Worm (Caenorhabditis elegans) whole organism, L4 larva: Measurements from ENCODE around the gene T24E12.13.

Experiments used
- D1046.2 ChIP-seq: fragments of 200-800 bp; sonication (Bioruptor generic); IDR thresholded peaks from 2 replicates; pipeline ENCODE4 v1.3.6; 2022; ENCODE audit warnings: missing genetic modification characterization, missing compliant biosample characterization
- F26F4.8 ChIP-seq: fragments of 200-800 bp; sonication (Bioruptor generic); conservative IDR thresholded peaks from 2 replicates; pipeline ENCODE4 v1.3.6; 2022; ENCODE audit warnings: missing genetic modification characterization, missing compliant biosample characterization
- T20F7.1 ChIP-seq: fragments of 200-800 bp; sonication (Bioruptor generic); optimal IDR thresholded peaks from 2 replicates; lab custom pipeline; 2018; ENCODE audit warnings: mild to moderate bottlenecking, missing genetic modification characterization, missing compliant biosample characterization
- T26A8.4 ChIP-seq: fragments of 200-800 bp; sonication (Bioruptor generic); IDR thresholded peaks from 2 replicates; pipeline ENCODE4 v1.3.6; 2022; ENCODE audit warnings: missing genetic modification characterization, missing compliant biosample characterization
- aha-1 ChIP-seq: fragments of 150-350 bp; peaks from one replicate; lab custom pipeline; 2014; ENCODE audit warnings: missing biosample characterization, missing genetic modification characterization
- aly-2 ChIP-seq: sonication (generic microtip); optimal IDR thresholded peaks from 2 replicates; lab custom pipeline; 2018; ENCODE audit warnings: missing biosample characterization, missing genetic modification characterization
- ama-1 ChIP-seq: fragments of 150-350 bp; optimal IDR thresholded peaks from 2 replicates; lab custom pipeline; 2014; ENCODE audit warnings: inconsistent platforms, mixed read lengths
- attf-4 ChIP-seq: sonication (generic microtip); optimal IDR thresholded peaks from 3 replicates; lab custom pipeline; 2017; ENCODE audit warnings: missing biosample characterization, missing genetic modification characterization
- ceh-20 ChIP-seq: fragments of 200-800 bp; sonication (Bioruptor generic); IDR thresholded peaks from 2 replicates; pipeline ENCODE4 v1.3.6; 2022; ENCODE audit warnings: missing genetic modification reagents, missing genetic modification characterization, missing compliant biosample characterization
- ceh-28 ChIP-seq: fragments of 150-350 bp; optimal IDR thresholded peaks from 2 replicates; lab custom pipeline; 2014; ENCODE audit warnings: missing biosample characterization, missing genetic modification reagents, missing genetic modification characterization
- ceh-32 ChIP-seq: sonication (generic microtip); optimal IDR thresholded peaks from 2 replicates; lab custom pipeline; 2016; ENCODE audit warnings: mild to moderate bottlenecking, missing genetic modification characterization, missing compliant biosample characterization; ENCODE audit not compliant: poor library complexity
- ceh-62 ChIP-seq: sonication (generic microtip); optimal IDR thresholded peaks from 2 replicates; lab custom pipeline; 2017; ENCODE audit warnings: missing biosample characterization, missing genetic modification characterization
- ces-1 ChIP-seq: fragments of 150-350 bp; sonication (generic microtip); optimal IDR thresholded peaks from 4 replicates; lab custom pipeline; 2014; ENCODE audit warnings: missing biosample characterization, missing genetic modification reagents, missing genetic modification characterization
- daf-12 ChIP-seq: fragments of 150-350 bp; optimal IDR thresholded peaks from 2 replicates; lab custom pipeline; 2014; ENCODE audit warnings: missing biosample characterization, missing genetic modification reagents, missing genetic modification characterization
- daf-16 ChIP-seq, 3 experiments: sonication (generic microtip); optimal IDR thresholded peaks; 2 replicates each; lab custom pipeline; 2016 to 2017; ENCODE audit warnings: missing genetic modification characterization in 3 of 3, missing genetic modification reagents in 3 of 3, mild to moderate bottlenecking in 2 of 3, missing compliant biosample characterization in 2 of 3, missing biosample characterization in 1 of 3, moderate library complexity in 1 of 3
- daf-8 ChIP-seq: fragments of 200-800 bp; sonication (Bioruptor generic); IDR thresholded peaks from 2 replicates; pipeline ENCODE4 v1.3.6; 2022; ENCODE audit warnings: missing genetic modification characterization, missing compliant biosample characterization
- dmd-6 ChIP-seq: fragments of 200-800 bp; sonication (Bioruptor generic); IDR thresholded peaks from 2 replicates; pipeline ENCODE4 v1.3.6; 2022; ENCODE audit warnings: missing genetic modification reagents, missing genetic modification characterization, missing compliant biosample characterization
- dmd-8 ChIP-seq: fragments of 200-800 bp; sonication (Bioruptor generic); IDR thresholded peaks from 2 replicates; pipeline ENCODE4 v1.3.6; 2022; ENCODE audit warnings: missing genetic modification characterization, missing compliant biosample characterization
- dpl-1 ChIP-seq: fragments of 150-350 bp; optimal IDR thresholded peaks from 2 replicates; lab custom pipeline; 2014; ENCODE audit warnings: missing biosample characterization, missing genetic modification reagents, missing genetic modification characterization
- duxl-1 ChIP-seq: sonication (generic microtip); optimal IDR thresholded peaks from 2 replicates; lab custom pipeline; 2016; ENCODE audit warnings: mild to moderate bottlenecking, missing genetic modification characterization, moderate library complexity, missing compliant biosample characterization; ENCODE audit not compliant: poor library complexity
- gei-8 ChIP-seq: fragments of 200-800 bp; sonication (Bioruptor generic); optimal IDR thresholded peaks from 2 replicates; lab custom pipeline; 2018; ENCODE audit warnings: mild to moderate bottlenecking, missing genetic modification characterization, missing compliant biosample characterization
- hlh-11 ChIP-seq: fragments of 200-800 bp; sonication (Bioruptor generic); optimal IDR thresholded peaks from 2 replicates; lab custom pipeline; 2018; ENCODE audit warnings: mild to moderate bottlenecking, missing genetic modification characterization, missing compliant biosample characterization
- hlh-30 ChIP-seq: sonication (generic microtip); optimal IDR thresholded peaks from 2 replicates; lab custom pipeline; 2017; ENCODE audit warnings: antibody characterized with exemption, mild to moderate bottlenecking, missing genetic modification characterization, missing compliant biosample characterization; ENCODE audit not compliant: insufficient read depth
- hmg-1.1 ChIP-seq: fragments of 200-800 bp; sonication (Bioruptor generic); IDR thresholded peaks from 2 replicates; pipeline ENCODE4 v1.3.6; 2022; ENCODE audit warnings: missing genetic modification reagents, missing genetic modification characterization, missing compliant biosample characterization
- lim-7 ChIP-seq: fragments of 200-800 bp; sonication (Bioruptor generic); IDR thresholded peaks from 2 replicates; pipeline ENCODE4 v1.3.6; 2022; ENCODE audit warnings: missing genetic modification characterization, missing compliant biosample characterization
- lin-13 ChIP-seq: fragments of 150-350 bp; optimal IDR thresholded peaks from 2 replicates; lab custom pipeline; 2014; ENCODE audit warnings: missing biosample characterization, missing genetic modification reagents, missing genetic modification characterization
- lir-3 ChIP-seq: sonication (generic microtip); optimal IDR thresholded peaks from 2 replicates; lab custom pipeline; 2016; ENCODE audit warnings: mild to moderate bottlenecking, missing genetic modification characterization, missing compliant biosample characterization
- lsy-2 ChIP-seq, 2 experiments: fragments of 150-350 bp in 1 of 2; sonication (generic microtip) in 1 of 2; optimal IDR thresholded peaks; 2 replicates each; lab custom pipeline; 2014 to 2017; ENCODE audit warnings: missing biosample characterization in 2 of 2, missing genetic modification characterization in 2 of 2
- madf-9 ChIP-seq: fragments of 200-800 bp; sonication (Bioruptor generic); conservative IDR thresholded peaks from 2 replicates; pipeline ENCODE4 v1.3.6; 2022; ENCODE audit warnings: missing genetic modification reagents, missing genetic modification characterization, missing compliant biosample characterization
- mdl-1 ChIP-seq, 2 experiments: fragments of 150-350 bp in 1 of 2; sonication (generic microtip) in 1 of 2; optimal IDR thresholded peaks; 2 replicates each; lab custom pipeline; 2014 to 2017; ENCODE audit warnings: missing biosample characterization in 2 of 2, missing genetic modification characterization in 2 of 2
- nhr-102 ChIP-seq: sonication (generic microtip); optimal IDR thresholded peaks from 2 replicates; lab custom pipeline; 2016; ENCODE audit warnings: mild to moderate bottlenecking, missing genetic modification characterization, moderate library complexity, missing compliant biosample characterization
- nhr-28 ChIP-seq: fragments of 150-350 bp; optimal IDR thresholded peaks from 2 replicates; lab custom pipeline; 2014; ENCODE audit warnings: missing biosample characterization, missing genetic modification characterization
- nhr-48 ChIP-seq: sonication (generic microtip); optimal IDR thresholded peaks from 2 replicates; lab custom pipeline; 2016; ENCODE audit warnings: mild to moderate bottlenecking, missing genetic modification characterization, missing compliant biosample characterization
- nhr-77 ChIP-seq: fragments of 150-350 bp; optimal IDR thresholded peaks from 2 replicates; lab custom pipeline; 2014; ENCODE audit warnings: missing biosample characterization, missing genetic modification characterization
- pqm-1 ChIP-seq: sonication (generic microtip); optimal IDR thresholded peaks from 2 replicates; lab custom pipeline; 2017; ENCODE audit warnings: missing biosample characterization, missing genetic modification characterization
- rbr-2 ChIP-seq: sonication (generic microtip); optimal IDR thresholded peaks from 2 replicates; lab custom pipeline; 2016; ENCODE audit warnings: missing genotype, missing genetic modification characterization, missing compliant biosample characterization
- set-16 ChIP-seq: fragments of 200-800 bp; sonication (Bioruptor generic); IDR thresholded peaks from 2 replicates; pipeline ENCODE4 v1.3.6; 2022; ENCODE audit warnings: missing genetic modification reagents, missing genetic modification characterization, missing compliant biosample characterization
- spr-1 ChIP-seq: sonication (generic microtip); optimal IDR thresholded peaks from 2 replicates; lab custom pipeline; 2016; ENCODE audit warnings: mild to moderate bottlenecking, missing genetic modification characterization, missing compliant biosample characterization
- unc-62 ChIP-seq, 3 experiments: fragments of 150-350 bp in 1 of 3; sonication (generic microtip); optimal IDR thresholded peaks in 2 of 3; peaks in 1 of 3; 1 replicate in 1 of 3; 2 replicates in 2 of 3; lab custom pipeline; 2014 to 2017; ENCODE audit warnings: missing biosample characterization in 3 of 3, missing genetic modification characterization in 3 of 3, missing genetic modification reagents in 3 of 3, missing genotype in 1 of 3
- zip-11 ChIP-seq: fragments of 200-800 bp; sonication (Bioruptor generic); IDR thresholded peaks from 2 replicates; pipeline ENCODE4 v1.3.6; 2022; ENCODE audit warnings: missing genetic modification characterization, missing compliant biosample characterization
- ztf-11 ChIP-seq: fragments of 150-350 bp; optimal IDR thresholded peaks from 2 replicates; lab custom pipeline; 2014; ENCODE audit warnings: missing biosample characterization, missing genetic modification characterization

Gene T24E12.13

DNA sequence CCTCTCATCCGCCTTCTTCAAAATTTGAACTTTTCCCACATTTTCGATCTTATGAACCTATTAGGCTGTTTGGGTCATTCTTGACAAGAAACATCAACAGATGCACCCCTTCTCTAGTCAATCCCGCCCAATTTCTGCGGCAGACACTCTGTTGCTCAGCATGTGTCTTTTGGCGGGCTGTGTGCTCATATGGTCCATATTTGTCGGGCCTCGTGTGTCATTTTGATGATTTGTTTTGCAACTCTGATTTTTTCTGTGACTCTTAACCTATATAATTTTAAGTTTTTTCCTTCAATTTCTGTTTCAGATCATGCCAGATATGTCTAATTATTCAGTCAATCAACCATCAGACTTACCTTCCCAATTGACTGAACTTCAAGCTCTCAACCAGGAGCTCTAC, at the start of gene T24E12.13:
TSS of gene T24E12.13 (plus strand) at position 301 of the 400 bp plus-strand sequence.
- TF ChIP-seq nhr-77 (tag; lab: Kevin White, UChicago), result no peak
- no peak for TF ChIP-seq daf-16 (GFP tag; optimal IDR thresholded peaks at IDR 0.05; lab: Kevin White, UChicago)
- no peak for TF ChIP-seq daf-16 (tag; optimal IDR thresholded peaks at IDR 0.05; lab: Kevin White, UChicago)
- TF ChIP-seq ceh-32 (tag; lab: Kevin White, UChicago), result no peak
- no peak for TF ChIP-seq ztf-11 (tag; lab: Kevin White, UChicago)
- TF ChIP-seq spr-1 (tag; lab: Kevin White, UChicago), result no peak
- no peak for TF ChIP-seq ces-1 (GFP tag; lab: Kevin White, UChicago)
- no peak for TF ChIP-seq daf-12
- no peak for TF ChIP-seq ceh-20 (GFP tag; lab: Robert Waterston, UW)
- no peak for TF ChIP-seq nhr-48 (tag; lab: Kevin White, UChicago)
- TF ChIP-seq ceh-28, result no peak
- TF ChIP-seq daf-8 (GFP tag; lab: Robert Waterston, UW), result no peak
- no peak for TF ChIP-seq lin-13 (GFP tag; lab: Kevin White, UChicago)
- no peak for TF ChIP-seq dmd-8 (GFP tag; lab: Robert Waterston, UW)
- TF ChIP-seq lir-3 (tag; lab: Kevin White, UChicago), result no peak
- no peak for TF ChIP-seq madf-9 (GFP tag; lab: Robert Waterston, UW)
- no peak for TF ChIP-seq ceh-62 (tag; lab: Kevin White, UChicago)
- TF ChIP-seq aha-1 (tag; lab: Kevin White, UChicago), result no peak
- TF ChIP-seq zip-11, result no peak
- no peak for TF ChIP-seq lsy-2 (tag; optimal IDR thresholded peaks at IDR 0.05; lab: Kevin White, UChicago)

DNA sequence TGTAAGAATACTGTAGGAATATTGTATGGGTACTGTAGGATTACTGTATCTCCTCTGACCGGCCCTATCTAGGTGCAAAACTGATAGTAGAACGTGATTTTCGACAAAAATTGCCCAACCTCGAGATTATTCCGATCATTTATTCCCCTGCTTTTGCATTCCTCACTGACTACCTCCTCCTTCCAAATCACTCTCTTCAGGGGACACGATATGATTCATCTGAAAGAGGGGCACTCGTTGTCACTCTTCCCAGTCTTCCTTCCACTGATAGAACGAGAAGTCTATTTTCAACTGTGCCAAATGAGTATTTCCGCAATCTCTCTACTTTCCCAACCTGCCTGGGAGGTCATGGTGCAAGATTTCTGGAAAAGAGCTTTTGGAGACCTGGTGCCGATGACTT, 47.6 kb upstream of the T24E12.13 start, which contains the start of gene F12E12.2:
TSS of gene F12E12.2 (plus strand) at position 301 of the 400 bp plus-strand sequence.
- TF ChIP-seq rbr-2 (tag; lab: Kevin White, UChicago), result no peak
- no peak for TF ChIP-seq D1046.2 (GFP tag; lab: Robert Waterston, UW)
- TF ChIP-seq lim-7 (GFP tag; lab: Robert Waterston, UW), result no peak
- TF ChIP-seq ces-1 (GFP tag; lab: Kevin White, UChicago), result no peak
- no peak for TF ChIP-seq gei-8 (GFP tag; lab: Kevin White, UChicago)
- no peak for TF ChIP-seq dpl-1 (GFP tag; lab: Kevin White, UChicago)
- TF ChIP-seq T26A8.4 (GFP tag; lab: Robert Waterston, UW), result no peak

DNA sequence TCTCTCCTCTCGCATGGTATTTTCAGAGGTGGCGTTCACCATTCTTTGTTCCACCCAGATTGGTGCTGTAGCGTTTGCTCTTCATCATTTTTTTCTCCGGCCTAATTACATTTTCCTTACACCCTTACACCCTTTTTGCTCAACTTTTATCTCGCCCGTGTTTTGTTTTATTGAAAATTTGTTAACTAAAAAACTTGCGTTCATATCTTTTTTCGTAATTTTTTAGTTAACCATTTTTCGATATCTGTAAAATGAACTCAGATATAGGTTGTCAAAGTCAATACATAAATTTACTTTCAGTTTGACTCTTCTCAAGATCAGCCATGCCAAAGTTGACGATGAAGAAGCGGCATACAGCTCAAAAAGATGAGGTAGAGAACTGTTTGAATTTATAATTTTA, 45.7 kb upstream of the T24E12.13 start, which contains the start of gene F12E12.1:
TSS of gene F12E12.1 (plus strand) at position 301 of the 400 bp plus-strand sequence.
- TF ChIP-seq ces-1 (GFP tag; lab: Kevin White, UChicago) (no peak), T20F7.1 (GFP tag; lab: Kevin White, UChicago) (no peak)
- TF ChIP-seq, all 104 proteins: peak for 0

- TF ChIP-seq hmg-1.1 (0 out of 2 replicates have a peak, but pooled peaks have one; percentile 36), pqm-1 (tag; lab: Kevin White, UChicago) (peak; percentile 50), daf-16 (GFP tag; optimal IDR thresholded peaks at IDR 0.05; lab: Kevin White, UChicago) (no peak), daf-16 (tag; optimal IDR thresholded peaks at IDR 0.05; lab: Kevin White, UChicago) (peak; percentile 64), hlh-11 (tag; lab: Kevin White, UChicago) (peak; percentile 51), nhr-28 (tag; lab: Kevin White, UChicago) (peak; percentile 91), mdl-1 (tag; optimal IDR thresholded peaks at IDR 0.05; lab: Kevin White, UChicago) (peak in 1 of 2 experiments; percentile 22), ama-1 (lab: Kevin White, UChicago) (no peak), nhr-77 (tag; lab: Kevin White, UChicago) (peak; percentile 13), hlh-30 (tag; lab: Kevin White, UChicago) (no peak), aly-2 (tag; lab: Kevin White, UChicago) (no peak), nhr-102 (tag; lab: Kevin White, UChicago) (peak; percentile 74), set-16 (GFP tag; lab: Robert Waterston, UW) (no peak), attf-4 (no peak), daf-12 (no peak), duxl-1 (peak; percentile 76), unc-62 (GFP tag; optimal IDR thresholded peaks at IDR 0.05 in 1 of 2; lab: Kevin White, UChicago) (peak in 1 of 2 experiments; percentile 97), unc-62 (tag; optimal IDR thresholded peaks at IDR 0.05; lab: Kevin White, UChicago) (no peak), F26F4.8 (GFP tag; lab: Robert Waterston, UW) (no peak), dmd-6 (GFP tag; lab: Robert Waterston, UW) (peak; percentile 58)
These were observed 43.5 kb upstream of the T24E12.13 start, which contains the start of gene nta-1 for ce11 chrII:3743684-3744200. Gene nta-1 (minus strand): TSS chrII:3743814.
